Fruit fly (Drosophila melanogaster): ENCODE results near the gene alpha-Est4.

dm6 chr3R:7519356-7519755 lies 19.1 kb downstream of the alpha-Est4 start, which contains the start of gene Ubc84D:
- no peak for TF ChIP-seq pzg (GFP tag; optimal IDR thresholded peaks at IDR 0.05)
- TF ChIP-seq CG18262 (tag; optimal IDR thresholded peaks at IDR 0.05): no peak
- TF ChIP-seq GATAe (GFP tag; conservative IDR thresholded peaks at IDR 0.05): no peak
- TF ChIP-seq CG8089 (GFP tag; optimal IDR thresholded peaks at IDR 0.05): no peak
- no peak for TF ChIP-seq CG12236 (GFP tag; optimal IDR thresholded peaks at IDR 0.05)
- TF ChIP-seq CG13287 (GFP tag; IDR thresholded peaks at IDR 0.05; ENCODE audit: partially characterized antibody): no peak
- TF ChIP-seq Sin3A (optimal IDR thresholded peaks at IDR 0.05): no peak

Measured in whole organism, embryonic.